Worm (Caenorhabditis elegans) whole organism, L3 larva: Measurements from ENCODE around the gene ufc-1.

Experiments used
- ceh-9 ChIP-seq: sonication (generic microtip); optimal IDR thresholded peaks from 2 replicates; lab custom pipeline; 2018; ENCODE audit warnings: missing biosample characterization, missing genetic modification characterization
- lin-15B ChIP-seq: fragments of 150-350 bp; optimal IDR thresholded peaks from 2 replicates; lab custom pipeline; 2014; ENCODE audit warnings: missing biosample characterization, missing genetic modification characterization
- nhr-28 ChIP-seq: fragments of 150-350 bp; optimal IDR thresholded peaks from 2 replicates; lab custom pipeline; 2014; ENCODE audit warnings: missing biosample characterization, missing genetic modification characterization

DNA sequence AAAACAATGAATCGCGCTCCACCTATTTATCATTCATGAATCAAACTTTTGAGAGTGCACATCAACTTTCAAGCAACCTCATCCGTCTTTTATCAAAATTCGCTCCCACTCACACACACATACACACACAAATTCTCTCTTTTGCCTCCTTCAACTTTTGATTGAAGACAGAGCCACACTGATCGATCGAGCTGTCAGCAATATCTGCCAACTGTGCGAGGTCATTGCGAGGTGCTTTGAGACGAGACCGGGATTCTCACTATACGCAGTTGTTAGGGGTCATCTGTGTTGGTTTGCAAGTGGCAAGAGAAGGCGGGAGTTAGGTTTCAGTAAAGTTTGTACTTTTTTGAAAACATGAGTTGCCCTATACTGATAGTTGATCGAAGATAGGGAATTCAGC lies 14.8 kb downstream of the ufc-1 start:
- TF ChIP-seq ceh-9 (tag; lab: Kevin White, UChicago) (no peak), lin-15B (tag; lab: Kevin White, UChicago) (no peak), nhr-28 (no peak)
